1 fruit fly cellular context compared by ENCODE assay signal in genomic region chr3R:21619117-21619650, dm6.
TF ChIP-seq lines count a peak whose summit lies in the region.

Gene InR, minus strand, starts transcription at chr3R:21619321.

TF ChIP-seq in whole organism, embryonic, 481 proteins besides CTCF, POLR2A, EP300 and RAD21 (continued from another document and continues in another):
- TF ChIP-seq Mad (GFP tag; optimal IDR thresholded peaks at IDR 0.05; lab: Kevin White, UChicago), result peak; percentile 75
- TF ChIP-seq jing (GFP tag; optimal IDR thresholded peaks at IDR 0.05; lab: Kevin White, UChicago), result peak; percentile 20
- TF ChIP-seq CG1602 (GFP tag; optimal IDR thresholded peaks at IDR 0.05; lab: Kevin White, UChicago), result peak; percentile 62
- peak; percentile 74 for TF ChIP-seq CrebB (tag; optimal IDR thresholded peaks at IDR 0.05; lab: Kevin White, UChicago)
- TF ChIP-seq CG30431 (GFP tag; optimal IDR thresholded peaks at IDR 0.05; lab: Kevin White, UChicago), result peak; percentile 45
- peak; percentile 10 for TF ChIP-seq CG9797 (GFP tag; optimal IDR thresholded peaks at IDR 0.05; lab: Kevin White, UChicago)
- TF ChIP-seq pho (GFP tag; optimal IDR thresholded peaks at IDR 0.05; lab: Kevin White, UChicago), result peak; percentile 69
- no peak for TF ChIP-seq ab (GFP tag; optimal IDR thresholded peaks at IDR 0.05; lab: Kevin White, UChicago)
- peak; percentile 77 for TF ChIP-seq wek (GFP tag; optimal IDR thresholded peaks at IDR 0.05; lab: Kevin White, UChicago)
- no peak for TF ChIP-seq lmd (GFP tag; IDR thresholded peaks at IDR 0.05; lab: Robert Waterston, UW)
- peak; percentile 79 for TF ChIP-seq mam (GFP tag; optimal IDR thresholded peaks at IDR 0.05; lab: Kevin White, UChicago)
- TF ChIP-seq crp (GFP tag; optimal IDR thresholded peaks at IDR 0.05; lab: Kevin White, UChicago), result peak in 1 of 2 experiments; percentile 13
- TF ChIP-seq sna (GFP tag; IDR thresholded peaks at IDR 0.05; lab: Robert Waterston, UW; ENCODE audit: partially characterized antibody), result no peak
- no peak for TF ChIP-seq tio (GFP tag; optimal IDR thresholded peaks at IDR 0.05; lab: Kevin White, UChicago)
- TF ChIP-seq CG17328 (GFP tag; IDR thresholded peaks at IDR 0.05; lab: Robert Waterston, UW), result no peak
- TF ChIP-seq Sry-β (GFP tag; optimal IDR thresholded peaks at IDR 0.05; lab: Kevin White, UChicago), result no peak
- TF ChIP-seq slbo (GFP tag; IDR thresholded peaks at IDR 0.05; lab: Robert Waterston, UW), result no peak
- peak; percentile 24 for TF ChIP-seq CG10274 (GFP tag; optimal IDR thresholded peaks at IDR 0.05; lab: Kevin White, UChicago)
- TF ChIP-seq Myb (GFP tag; optimal IDR thresholded peaks at IDR 0.05; lab: Kevin White, UChicago), result peak; percentile 87
- no peak for TF ChIP-seq CG6654 (GFP tag; optimal IDR thresholded peaks at IDR 0.05; lab: Kevin White, UChicago)
- TF ChIP-seq lola (GFP tag; optimal IDR thresholded peaks at IDR 0.05; lab: Kevin White, UChicago), result no peak
- no peak for TF ChIP-seq Poxn (GFP tag; IDR thresholded peaks at IDR 0.05; lab: Robert Waterston, UW)
- TF ChIP-seq CG4424 (GFP tag; optimal IDR thresholded peaks at IDR 0.05; lab: Kevin White, UChicago), result peak; percentile 46
- TF ChIP-seq ATbp (GFP tag; optimal IDR thresholded peaks at IDR 0.05; lab: Kevin White, UChicago), result peak; percentile 64
- peak; percentile 100 for TF ChIP-seq Jarid2 (GFP tag; optimal IDR thresholded peaks at IDR 0.05; lab: Kevin White, UChicago)
- TF ChIP-seq Bgb (GFP tag; IDR thresholded peaks at IDR 0.05; lab: Robert Waterston, UW; ENCODE audit: partially characterized antibody), result no peak
- TF ChIP-seq Lpt (GFP tag; optimal IDR thresholded peaks at IDR 0.05; lab: Kevin White, UChicago), result no peak
- TF ChIP-seq ERR (GFP tag; optimal IDR thresholded peaks at IDR 0.05; lab: Kevin White, UChicago), result peak; percentile 47
- TF ChIP-seq Lhr (GFP tag; optimal IDR thresholded peaks at IDR 0.05; lab: Kevin White, UChicago), result peak; percentile 66
- TF ChIP-seq CG10431 (GFP tag; optimal IDR thresholded peaks at IDR 0.05; lab: Kevin White, UChicago), result peak; percentile 53
- peak; percentile 37 for TF ChIP-seq Ets97D (GFP tag; optimal IDR thresholded peaks at IDR 0.05; lab: Kevin White, UChicago)
- peak; percentile 59 for TF ChIP-seq NK7.1 (GFP tag; optimal IDR thresholded peaks at IDR 0.05; lab: Kevin White, UChicago)
- peak; percentile 53 for TF ChIP-seq Dek (tag; optimal IDR thresholded peaks at IDR 0.05; lab: Kevin White, UChicago)
- no peak for TF ChIP-seq C15 (GFP tag; IDR thresholded peaks at IDR 0.05; lab: Robert Waterston, UW)
- TF ChIP-seq ase (GFP tag; IDR thresholded peaks at IDR 0.05; lab: Robert Waterston, UW), result no peak
- no peak for TF ChIP-seq fru (optimal IDR thresholded peaks at IDR 0.05; lab: Kevin White, UChicago)
- TF ChIP-seq MTF-1 (GFP tag; optimal IDR thresholded peaks at IDR 0.05; lab: Kevin White, UChicago; ENCODE audit: borderline replicate concordance), result peak; percentile 63
- TF ChIP-seq cato (GFP tag; optimal IDR thresholded peaks at IDR 0.05; lab: Kevin White, UChicago; ENCODE audit: borderline replicate concordance), result peak; percentile 49
- TF ChIP-seq disco-r (GFP tag; optimal IDR thresholded peaks at IDR 0.05; lab: Kevin White, UChicago), result no peak
- peak; percentile 62 for TF ChIP-seq HLH54F (GFP tag; optimal IDR thresholded peaks at IDR 0.05; lab: Kevin White, UChicago)
- peak; percentile 59 for TF ChIP-seq Bteb2 (GFP tag; optimal IDR thresholded peaks at IDR 0.05; lab: Kevin White, UChicago)
- TF ChIP-seq CG12769 (tag; optimal IDR thresholded peaks at IDR 0.05; lab: Kevin White, UChicago), result peak; percentile 83
- no peak for TF ChIP-seq CG43689 (GFP tag; IDR thresholded peaks at IDR 0.05; lab: Robert Waterston, UW)
- TF ChIP-seq ara (GFP tag; IDR thresholded peaks at IDR 0.05; lab: Robert Waterston, UW), result no peak
- no peak for TF ChIP-seq toy (GFP tag; IDR thresholded peaks at IDR 0.05; lab: Robert Waterston, UW)
- peak; percentile 87 for TF ChIP-seq CG12659 (GFP tag; optimal IDR thresholded peaks at IDR 0.05; lab: Kevin White, UChicago)
- peak; percentile 49 for TF ChIP-seq D19A (tag; optimal IDR thresholded peaks at IDR 0.05; lab: Kevin White, UChicago)
- TF ChIP-seq vnd (GFP tag; IDR thresholded peaks at IDR 0.05; lab: Robert Waterston, UW; ENCODE audit: partially characterized antibody), result no peak
- TF ChIP-seq Ptx1 (GFP tag; IDR thresholded peaks at IDR 0.05; lab: Robert Waterston, UW), result no peak
- no peak for TF ChIP-seq cas (GFP tag; IDR thresholded peaks at IDR 0.05; lab: Robert Waterston, UW)
- no peak for TF ChIP-seq CG10565 (GFP tag; optimal IDR thresholded peaks at IDR 0.05; lab: Kevin White, UChicago)
- TF ChIP-seq CG12391 (tag; optimal IDR thresholded peaks at IDR 0.05; lab: Kevin White, UChicago), result peak; percentile 42
- no peak for TF ChIP-seq seq (GFP tag; IDR thresholded peaks at IDR 0.05; lab: Robert Waterston, UW)
- TF ChIP-seq CG16779 (GFP tag; IDR thresholded peaks at IDR 0.05; lab: Robert Waterston, UW), result no peak
- TF ChIP-seq ftz-f1 (GFP tag; optimal IDR thresholded peaks at IDR 0.05; lab: Kevin White, UChicago), result peak; percentile 88
- no peak for TF ChIP-seq ci (GFP tag; IDR thresholded peaks at IDR 0.05; lab: Robert Waterston, UW)
- no peak for TF ChIP-seq CG9215 (GFP tag; IDR thresholded peaks at IDR 0.05; lab: Robert Waterston, UW)
- TF ChIP-seq onecut (GFP tag; IDR thresholded peaks at IDR 0.05; lab: Robert Waterston, UW), result peak; percentile 50
- no peak for TF ChIP-seq wor (GFP tag; IDR thresholded peaks at IDR 0.05; lab: Robert Waterston, UW)
- no peak for TF ChIP-seq Dp (GFP tag; optimal IDR thresholded peaks at IDR 0.05; lab: Kevin White, UChicago)
- peak; percentile 50 for TF ChIP-seq PHDP (tag; optimal IDR thresholded peaks at IDR 0.05; lab: Kevin White, UChicago)
- TF ChIP-seq nom (GFP tag; optimal IDR thresholded peaks at IDR 0.05; lab: Kevin White, UChicago), result peak; percentile 81
- TF ChIP-seq al (GFP tag; IDR thresholded peaks at IDR 0.05; lab: Robert Waterston, UW), result no peak
- TF ChIP-seq btn (GFP tag; optimal IDR thresholded peaks at IDR 0.05; lab: Kevin White, UChicago), result peak; percentile 49
- peak; percentile 59; the same call in 1 of the 4 replicates for TF ChIP-seq Gug (GFP tag; IDR thresholded peaks at IDR 0.05; lab: Robert Waterston, UW)
- TF ChIP-seq crol (GFP tag; IDR thresholded peaks at IDR 0.05; lab: Robert Waterston, UW), result no peak
- TF ChIP-seq lab (GFP tag; optimal IDR thresholded peaks at IDR 0.05; lab: Kevin White, UChicago), result peak; percentile 89
- TF ChIP-seq stc (GFP tag; IDR thresholded peaks at IDR 0.05; lab: Robert Waterston, UW), result no peak
- TF ChIP-seq sug (tag; optimal IDR thresholded peaks at IDR 0.05; lab: Kevin White, UChicago), result peak; percentile 67
- no peak for TF ChIP-seq dan (GFP tag; IDR thresholded peaks at IDR 0.05; lab: Robert Waterston, UW)
- TF ChIP-seq CG10543 (GFP tag; optimal IDR thresholded peaks at IDR 0.05; lab: Kevin White, UChicago), result peak; percentile 92
- peak; percentile 89 for TF ChIP-seq HLHmδ (GFP tag; optimal IDR thresholded peaks at IDR 0.05; lab: Kevin White, UChicago)
- TF ChIP-seq Pdp1 (GFP tag; optimal IDR thresholded peaks at IDR 0.05; lab: Kevin White, UChicago), result peak; percentile 66 to 74
- no peak for TF ChIP-seq CG6689 (GFP tag; IDR thresholded peaks at IDR 0.05; lab: Robert Waterston, UW)
- TF ChIP-seq Ada2b (GFP tag; IDR thresholded peaks at IDR 0.05; lab: Robert Waterston, UW), result no peak
- TF ChIP-seq gro (GFP tag; optimal IDR thresholded peaks at IDR 0.05; lab: Kevin White, UChicago), result peak; percentile 84
- peak; percentile 74 for TF ChIP-seq Hsf (GFP tag; optimal IDR thresholded peaks at IDR 0.05; lab: Kevin White, UChicago)
- TF ChIP-seq CG3995 (GFP tag; optimal IDR thresholded peaks at IDR 0.05; lab: Kevin White, UChicago), result peak; percentile 62
- no peak for TF ChIP-seq Dbx (GFP tag; IDR thresholded peaks at IDR 0.05; lab: Robert Waterston, UW)
- TF ChIP-seq CG42726 (GFP tag; IDR thresholded peaks at IDR 0.05; lab: Robert Waterston, UW; ENCODE audit: partially characterized antibody), result no peak
- TF ChIP-seq CG4282 (GFP tag; optimal IDR thresholded peaks at IDR 0.05; lab: Kevin White, UChicago), result peak; percentile 81
- TF ChIP-seq CG12942 (GFP tag; optimal IDR thresholded peaks at IDR 0.05; lab: Kevin White, UChicago), result peak; percentile 53
- no peak for TF ChIP-seq sim (GFP tag; IDR thresholded peaks at IDR 0.05; lab: Robert Waterston, UW)
- TF ChIP-seq shn (GFP tag; optimal IDR thresholded peaks at IDR 0.05; lab: Kevin White, UChicago), result peak; percentile 86
- no peak for TF ChIP-seq CG3847 (GFP tag; IDR thresholded peaks at IDR 0.05; lab: Robert Waterston, UW)
- peak; percentile 73 for TF ChIP-seq CG17912 (GFP tag; optimal IDR thresholded peaks at IDR 0.05; lab: Kevin White, UChicago)
- peak; percentile 48 for TF ChIP-seq corto (GFP tag; optimal IDR thresholded peaks at IDR 0.05; lab: Kevin White, UChicago)
- TF ChIP-seq pan (optimal IDR thresholded peaks at IDR 0.05; lab: Kevin White, UChicago), result no peak
- no peak for TF ChIP-seq pan (GFP tag; optimal IDR thresholded peaks at IDR 0.05 in 1 of 2, IDR thresholded peaks at IDR 0.05 in 1 of 2)
- TF ChIP-seq sc (optimal IDR thresholded peaks at IDR 0.05; lab: Kevin White, UChicago), result no peak
- no peak for TF ChIP-seq sc (GFP tag; optimal IDR thresholded peaks at IDR 0.05; lab: Kevin White, UChicago)
- TF ChIP-seq CG12744 (GFP tag; optimal IDR thresholded peaks at IDR 0.05; lab: Kevin White, UChicago), result peak; percentile 70
- peak; percentile 75 for TF ChIP-seq chn (GFP tag; optimal IDR thresholded peaks at IDR 0.05; lab: Kevin White, UChicago)
- TF ChIP-seq CG1024 (GFP tag; IDR thresholded peaks at IDR 0.05; lab: Robert Waterston, UW), result no peak
- no peak for TF ChIP-seq CG4617 (GFP tag; optimal IDR thresholded peaks at IDR 0.05; lab: Kevin White, UChicago; ENCODE audit: borderline replicate concordance)
- TF ChIP-seq CG15696 (tag; optimal IDR thresholded peaks at IDR 0.05; lab: Kevin White, UChicago), result peak; percentile 70
- TF ChIP-seq NC2α (GFP tag; optimal IDR thresholded peaks at IDR 0.05; lab: Kevin White, UChicago), result peak; percentile 60
- TF ChIP-seq Mrtf (GFP tag; IDR thresholded peaks at IDR 0.05; lab: Robert Waterston, UW), result no peak
- TF ChIP-seq CG4404 (GFP tag; IDR thresholded peaks at IDR 0.05; lab: Robert Waterston, UW), result no peak
- TF ChIP-seq MESR4 (GFP tag; optimal IDR thresholded peaks at IDR 0.05; lab: Kevin White, UChicago), result peak; percentile 50
- TF ChIP-seq H2.0 (GFP tag; IDR thresholded peaks at IDR 0.05; lab: Robert Waterston, UW), result no peak
- TF ChIP-seq br (optimal IDR thresholded peaks at IDR 0.05; lab: Kevin White, UChicago), result no peak
- peak; percentile 66 for TF ChIP-seq sqz (GFP tag; optimal IDR thresholded peaks at IDR 0.05; lab: Kevin White, UChicago)
- no peak for TF ChIP-seq ato (GFP tag; IDR thresholded peaks at IDR 0.05; lab: Robert Waterston, UW; ENCODE audit: partially characterized antibody)
- TF ChIP-seq NFAT (GFP tag; IDR thresholded peaks at IDR 0.05; lab: Robert Waterston, UW), result no peak
- no peak for TF ChIP-seq CG2889 (GFP tag; IDR thresholded peaks at IDR 0.05; lab: Robert Waterston, UW)
- TF ChIP-seq z (GFP tag; IDR thresholded peaks at IDR 0.05; lab: Robert Waterston, UW), result no peak
- TF ChIP-seq CG15601 (tag; optimal IDR thresholded peaks at IDR 0.05; lab: Kevin White, UChicago), result no peak
- peak; percentile 74 for TF ChIP-seq Side (GFP tag; optimal IDR thresholded peaks at IDR 0.05; lab: Kevin White, UChicago)
- no peak for TF ChIP-seq chinmo (GFP tag; IDR thresholded peaks at IDR 0.05; lab: Robert Waterston, UW; ENCODE audit: partially characterized antibody)
- no peak for TF ChIP-seq CG6683 (GFP tag; optimal IDR thresholded peaks at IDR 0.05; lab: Kevin White, UChicago)
- TF ChIP-seq NfI (GFP tag; optimal IDR thresholded peaks at IDR 0.05; lab: Kevin White, UChicago), result peak; percentile 80
- peak; percentile 93 for TF ChIP-seq CG10267 (tag; optimal IDR thresholded peaks at IDR 0.05; lab: Kevin White, UChicago)
- TF ChIP-seq CG9817 (tag; optimal IDR thresholded peaks at IDR 0.05; lab: Kevin White, UChicago), result peak; percentile 81
- TF ChIP-seq Adf1 (GFP tag; IDR thresholded peaks at IDR 0.05; lab: Robert Waterston, UW), result no peak
- TF ChIP-seq tup (GFP tag; optimal IDR thresholded peaks at IDR 0.05; lab: Kevin White, UChicago), result peak; percentile 80
- TF ChIP-seq pros (GFP tag; optimal IDR thresholded peaks at IDR 0.05; lab: Kevin White, UChicago), result no peak
- TF ChIP-seq Bdp1 (GFP tag; optimal IDR thresholded peaks at IDR 0.05; lab: Kevin White, UChicago), result peak; percentile 67
- TF ChIP-seq Elba2 (GFP tag; optimal IDR thresholded peaks at IDR 0.05; lab: Kevin White, UChicago), result no peak
- TF ChIP-seq CG30020 (tag; optimal IDR thresholded peaks at IDR 0.05; lab: Kevin White, UChicago), result no peak
- peak; percentile 13 for TF ChIP-seq CG12104 (GFP tag; optimal IDR thresholded peaks at IDR 0.05; lab: Kevin White, UChicago)
- no peak for TF ChIP-seq tna (GFP tag; IDR thresholded peaks at IDR 0.05; lab: Robert Waterston, UW; ENCODE audit: partially characterized antibody)
- TF ChIP-seq sisA (GFP tag; IDR thresholded peaks at IDR 0.05; lab: Robert Waterston, UW), result no peak
- no peak for TF ChIP-seq chm (GFP tag; IDR thresholded peaks at IDR 0.05; lab: Robert Waterston, UW)
- TF ChIP-seq jigr1 (GFP tag; IDR thresholded peaks at IDR 0.05; lab: Robert Waterston, UW), result no peak
- no peak for TF ChIP-seq Fer2 (tag; optimal IDR thresholded peaks at IDR 0.05; lab: Kevin White, UChicago)
- peak; percentile 81 for TF ChIP-seq ash1 (GFP tag; optimal IDR thresholded peaks at IDR 0.05; lab: Kevin White, UChicago)
- peak; percentile 68 for TF ChIP-seq CG12155 (GFP tag; optimal IDR thresholded peaks at IDR 0.05; lab: Kevin White, UChicago)
- TF ChIP-seq pnt (GFP tag; optimal IDR thresholded peaks at IDR 0.05; lab: Kevin White, UChicago), result peak; percentile 74
- TF ChIP-seq Dref (GFP tag; IDR thresholded peaks at IDR 0.05; lab: Robert Waterston, UW), result no peak
- TF ChIP-seq ewg (GFP tag; optimal IDR thresholded peaks at IDR 0.05; lab: Kevin White, UChicago), result peak; percentile 39
- TF ChIP-seq caup (GFP tag; optimal IDR thresholded peaks at IDR 0.05; lab: Kevin White, UChicago; ENCODE audit: severe bottlenecking), result peak; percentile 89
- peak; percentile 69 for TF ChIP-seq CG7839 (tag; optimal IDR thresholded peaks at IDR 0.05; lab: Kevin White, UChicago)
- TF ChIP-seq CG12299 (tag; optimal IDR thresholded peaks at IDR 0.05; lab: Kevin White, UChicago), result no peak
- TF ChIP-seq slp2 (GFP tag; optimal IDR thresholded peaks at IDR 0.05; lab: Kevin White, UChicago), result peak; percentile 51
- no peak for TF ChIP-seq yki (optimal IDR thresholded peaks at IDR 0.05; lab: Kevin White, UChicago)
